Worm (Caenorhabditis elegans) whole organism, young adult: ENCODE measurements around the gene ckc-1.
A peak's percentile ranks its signal among the peaks of the same experiment; 100 is the strongest.

Source experiments
- B0035.1 ChIP-seq: sonication (generic microtip); optimal IDR thresholded peaks from 2 replicates; lab custom pipeline; 2016; ENCODE audit warnings: missing genetic modification characterization, mild to moderate bottlenecking, missing compliant biosample characterization, missing genotype, missing genetic modification reagents
- B0336.3 ChIP-seq: fragments of 200-800 bp; sonication (Bioruptor generic); IDR thresholded peaks from 2 replicates; pipeline ENCODE4 v1.3.6; 2022; ENCODE audit warnings: missing genetic modification characterization, missing compliant biosample characterization
- F10E7.11 ChIP-seq: sonication (generic microtip); optimal IDR thresholded peaks from 2 replicates; lab custom pipeline; 2017; ENCODE audit warnings: mild to moderate bottlenecking, missing genetic modification characterization, moderate library complexity, missing compliant biosample characterization
- F22D6.2 ChIP-seq: sonication (generic microtip); optimal IDR thresholded peaks from 2 replicates; lab custom pipeline; 2016; ENCODE audit warnings: mild to moderate bottlenecking, missing genetic modification characterization, missing compliant biosample characterization
- F33H1.4 ChIP-seq: fragments of 200-800 bp; sonication (Bioruptor generic); IDR thresholded peaks from 2 replicates; pipeline ENCODE4 v1.3.6; 2022; ENCODE audit warnings: missing genetic modification reagents, missing genetic modification characterization, missing compliant biosample characterization
- F49E8.2 ChIP-seq: sonication (generic microtip); optimal IDR thresholded peaks from 3 replicates; lab custom pipeline; 2017; ENCODE audit warnings: missing genetic modification characterization, mild to moderate bottlenecking, missing compliant biosample characterization, antibody characterized with exemption, moderate library complexity; ENCODE audit not compliant: insufficient read depth
- F52B5.7 ChIP-seq: sonication (generic microtip); optimal IDR thresholded peaks from 2 replicates; lab custom pipeline; 2016; ENCODE audit warnings: mild to moderate bottlenecking, missing genetic modification characterization, missing compliant biosample characterization
- F55B11.4 ChIP-seq: sonication (generic microtip); optimal IDR thresholded peaks from 2 replicates; lab custom pipeline; 2016; ENCODE audit warnings: missing compliant biosample characterization, missing genetic modification characterization, borderline replicate concordance; ENCODE audit not compliant: insufficient read depth
- K12H6.12 ChIP-seq: fragments of 200-800 bp; sonication (Bioruptor generic); optimal IDR thresholded peaks from 2 replicates; lab custom pipeline; 2018; ENCODE audit warnings: mild to moderate bottlenecking, missing genetic modification characterization, missing compliant biosample characterization
- akir-1 ChIP-seq: fragments of 200-800 bp; sonication (Bioruptor generic); optimal IDR thresholded peaks from 2 replicates; lab custom pipeline; 2018; ENCODE audit warnings: mild to moderate bottlenecking, missing genetic modification characterization, moderate library complexity, missing compliant biosample characterization
- bed-1 ChIP-seq: fragments of 200-800 bp; sonication (Bioruptor generic); IDR thresholded peaks from 2 replicates; pipeline ENCODE4 v1.3.6; 2022; ENCODE audit warnings: missing genetic modification reagents, missing genetic modification characterization, missing compliant biosample characterization
- ceh-100 ChIP-seq: fragments of 200-800 bp; sonication (Bioruptor generic); IDR thresholded peaks from 2 replicates; pipeline ENCODE4 v1.3.6; 2022; ENCODE audit warnings: missing genetic modification reagents, missing genetic modification characterization, missing compliant biosample characterization
- ceh-79 ChIP-seq: sonication (generic microtip); optimal IDR thresholded peaks from 2 replicates; lab custom pipeline; 2017; ENCODE audit warnings: mild to moderate bottlenecking, missing genetic modification characterization, missing compliant biosample characterization
- die-1 ChIP-seq: sonication (generic microtip); optimal IDR thresholded peaks from 2 replicates; lab custom pipeline; 2016; ENCODE audit warnings: missing genotype, mild to moderate bottlenecking, missing genetic modification characterization, missing compliant biosample characterization
- dox-1 ChIP-seq: fragments of 200-800 bp; sonication (Bioruptor generic); IDR thresholded peaks from 2 replicates; pipeline ENCODE4 v1.3.6; 2022; ENCODE audit warnings: missing genetic modification reagents, missing genetic modification characterization, missing compliant biosample characterization
- efl-1 ChIP-seq: fragments of 150-350 bp; optimal IDR thresholded peaks from 2 replicates; lab custom pipeline; 2014; ENCODE audit warnings: missing biosample characterization, missing genetic modification reagents, missing genetic modification characterization
- egl-18 ChIP-seq: fragments of 200-800 bp; sonication (Bioruptor generic); IDR thresholded peaks from 2 replicates; pipeline ENCODE4 v1.3.6; 2022; ENCODE audit warnings: missing genetic modification reagents, missing genetic modification characterization, missing compliant biosample characterization
- egl-44 ChIP-seq: fragments of 200-800 bp; sonication (Bioruptor generic); IDR thresholded peaks from 2 replicates; pipeline ENCODE4 v1.3.6; 2022; ENCODE audit warnings: missing genetic modification reagents, missing genetic modification characterization, missing compliant biosample characterization
- ets-4 ChIP-seq: fragments of 200-800 bp; sonication (Bioruptor generic); optimal IDR thresholded peaks from 2 replicates; lab custom pipeline; 2018; ENCODE audit warnings: mild to moderate bottlenecking, missing genetic modification characterization, missing compliant biosample characterization
- fkh-3 ChIP-seq: sonication (generic microtip); optimal IDR thresholded peaks from 2 replicates; lab custom pipeline; 2016; ENCODE audit warnings: mild to moderate bottlenecking, missing genetic modification characterization, missing compliant biosample characterization
- hlh-12 ChIP-seq: sonication (generic microtip); optimal IDR thresholded peaks from 2 replicates; lab custom pipeline; 2016; ENCODE audit warnings: missing genetic modification characterization, missing compliant biosample characterization
- lag-1 ChIP-seq: fragments of 200-800 bp; sonication (Bioruptor generic); IDR thresholded peaks from 2 replicates; pipeline ENCODE4 v1.3.6; 2022; ENCODE audit warnings: missing genetic modification reagents, missing genetic modification characterization, missing compliant biosample characterization
- let-526 ChIP-seq: fragments of 200-800 bp; sonication (Bioruptor generic); IDR thresholded peaks from 2 replicates; pipeline ENCODE4 v1.3.6; 2022; ENCODE audit warnings: missing genetic modification reagents, missing genetic modification characterization, missing compliant biosample characterization
- let-607 ChIP-seq, 2 experiments: fragments of 200-800 bp in 1 of 2; sonication (Bioruptor generic) in 1 of 2; sonication (generic microtip) in 1 of 2; optimal IDR thresholded peaks; 2 replicates each; lab custom pipeline; 2016 to 2018; ENCODE audit warnings: mild to moderate bottlenecking in 2 of 2, missing compliant biosample characterization in 2 of 2, missing genetic modification characterization in 2 of 2, moderate library complexity in 2 of 2, missing genotype in 1 of 2
- lin-35 ChIP-seq, 3 experiments: fragments of 150-350 bp in 2 of 3; sonication (generic microtip) in 1 of 3; optimal IDR thresholded peaks; 2 replicates each; lab custom pipeline; 2014 to 2018; ENCODE audit warnings: missing biosample characterization in 3 of 3, missing genetic modification characterization in 3 of 3, missing genetic modification reagents in 3 of 3
- lin-54 ChIP-seq: fragments of 200-800 bp; sonication (Bioruptor generic); optimal IDR thresholded peaks from 2 replicates; lab custom pipeline; 2018; ENCODE audit warnings: mild to moderate bottlenecking, missing genetic modification characterization, missing compliant biosample characterization
- lir-1 ChIP-seq: fragments of 200-800 bp; sonication (Bioruptor generic); conservative IDR thresholded peaks from 2 replicates; pipeline ENCODE4 v1.3.6; 2022; ENCODE audit warnings: missing genetic modification reagents, missing genetic modification characterization, missing compliant biosample characterization
- lsy-27 ChIP-seq: sonication (generic microtip); optimal IDR thresholded peaks from 2 replicates; lab custom pipeline; 2017; ENCODE audit warnings: missing genetic modification characterization, mild to moderate bottlenecking, missing compliant biosample characterization, antibody characterized with exemption, missing genotype, borderline replicate concordance; ENCODE audit not compliant: insufficient read depth
- madf-10 ChIP-seq: sonication (generic microtip); optimal IDR thresholded peaks from 2 replicates; lab custom pipeline; 2016; ENCODE audit warnings: mild to moderate bottlenecking, missing genetic modification characterization, missing compliant biosample characterization
- mes-4 ChIP-seq: sonication (generic microtip); optimal IDR thresholded peaks from 2 replicates; lab custom pipeline; 2016; ENCODE audit warnings: missing genotype, missing genetic modification characterization, missing compliant biosample characterization
- mxl-1 ChIP-seq: sonication (generic microtip); optimal IDR thresholded peaks from 2 replicates; lab custom pipeline; 2016; ENCODE audit warnings: missing genetic modification characterization, missing compliant biosample characterization
- nfya-2 ChIP-seq: fragments of 200-800 bp; sonication (Bioruptor generic); IDR thresholded peaks from 2 replicates; pipeline ENCODE4 v1.3.6; 2022; ENCODE audit warnings: missing genetic modification reagents, missing genetic modification characterization, missing compliant biosample characterization
- nhr-80 ChIP-seq: sonication (generic microtip); optimal IDR thresholded peaks from 2 replicates; lab custom pipeline; 2016; ENCODE audit warnings: missing genetic modification characterization, missing compliant biosample characterization
- pbrm-1 ChIP-seq: fragments of 200-800 bp; sonication (Bioruptor generic); IDR thresholded peaks from 2 replicates; pipeline ENCODE4 v1.3.6; 2022; ENCODE audit warnings: missing genetic modification reagents, missing genetic modification characterization, missing compliant biosample characterization
- rec-8 ChIP-seq, 2 experiments: sonication (generic microtip); optimal IDR thresholded peaks; 2 replicates each; lab custom pipeline; 2016; ENCODE audit warnings: mild to moderate bottlenecking in 2 of 2, missing genetic modification characterization in 2 of 2, missing genetic modification reagents in 2 of 2, missing genotype in 2 of 2, missing biosample characterization in 1 of 2, missing compliant biosample characterization in 1 of 2, moderate library complexity in 1 of 2
- rpc-1 ChIP-seq, 2 experiments: fragments of 150-350 bp in 1 of 2; sonication (generic microtip) in 1 of 2; optimal IDR thresholded peaks; 2 replicates each; lab custom pipeline; 2014 to 2018; ENCODE audit warnings: missing biosample characterization in 1 of 2, missing genetic modification characterization in 1 of 2, missing genetic modification reagents in 1 of 2, missing genotype in 1 of 2
- sdz-38 ChIP-seq: sonication (generic microtip); optimal IDR thresholded peaks from 2 replicates; lab custom pipeline; 2016; ENCODE audit warnings: missing genotype, missing genetic modification characterization, missing compliant biosample characterization
- tbp1 ChIP-seq: fragments of 200-800 bp; sonication (Bioruptor generic); optimal IDR thresholded peaks from 2 replicates; lab custom pipeline; 2018; ENCODE audit warnings: mild to moderate bottlenecking, missing genetic modification characterization, missing compliant biosample characterization
- zim-3 ChIP-seq: sonication (generic microtip); optimal IDR thresholded peaks from 2 replicates; lab custom pipeline; 2017; ENCODE audit warnings: mild to moderate bottlenecking, missing genetic modification characterization, moderate library complexity, missing compliant biosample characterization
- ztf-18 ChIP-seq: sonication (generic microtip); optimal IDR thresholded peaks from 2 replicates; lab custom pipeline; 2016; ENCODE audit warnings: missing genotype, mild to moderate bottlenecking, missing genetic modification characterization, missing compliant biosample characterization
- ztf-26 ChIP-seq: sonication (generic microtip); optimal IDR thresholded peaks from 2 replicates; lab custom pipeline; 2017; ENCODE audit warnings: missing genetic modification characterization, missing compliant biosample characterization
- ztf-28 ChIP-seq: fragments of 200-800 bp; sonication (Bioruptor generic); IDR thresholded peaks from 2 replicates; pipeline ENCODE4 v1.3.6; 2022; ENCODE audit warnings: missing genetic modification reagents, missing genetic modification characterization, missing compliant biosample characterization

Gene ckc-1

DNA sequence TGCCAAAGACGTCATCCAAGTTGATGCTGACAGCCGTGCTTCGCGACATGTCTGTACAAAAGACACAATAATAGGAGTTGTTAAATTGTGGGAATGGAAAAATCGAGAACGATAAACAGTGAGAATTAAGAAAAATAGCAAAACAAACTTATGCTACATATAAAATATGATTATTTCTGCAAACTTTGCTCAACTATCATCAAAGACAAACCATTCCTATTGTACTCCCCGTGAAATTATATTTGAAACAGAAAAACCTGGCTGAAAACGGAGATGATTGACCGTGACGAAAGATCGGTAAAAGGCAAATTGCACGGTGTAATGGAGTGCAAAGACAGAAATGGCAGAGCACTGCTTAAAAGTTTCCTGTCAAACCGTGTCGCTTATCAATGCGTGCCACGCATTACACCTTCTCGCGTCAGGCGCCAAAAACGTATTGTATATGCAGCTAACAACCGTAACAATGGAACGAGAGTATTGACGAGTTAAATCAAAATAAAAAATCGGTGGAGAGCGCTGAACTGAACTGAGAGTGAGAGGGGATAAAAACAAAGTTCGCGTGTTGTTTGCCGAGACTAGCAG is 34.7 kb downstream of the ckc-1 start, which contains the start of gene C18B2.5:
C18B2.5 (minus strand) TSS at position 51 of the 582 bp plus-strand sequence.
- TF ChIP-seq lir-1 (GFP tag; lab: Robert Waterston, UW) (no peak), egl-18 (GFP tag; lab: Robert Waterston, UW) (no peak), nhr-80 (tag; lab: Kevin White, UChicago) (peak; percentile 98), F10E7.11 (no peak), madf-10 (tag; lab: Kevin White, UChicago) (no peak), ets-4 (GFP tag; lab: Kevin White, UChicago) (peak; percentile 80), ztf-26 (tag; lab: Kevin White, UChicago) (no peak), bed-1 (GFP tag; lab: Robert Waterston, UW) (no peak), akir-1 (GFP tag; lab: Kevin White, UChicago) (no peak), let-607 (tag; optimal IDR thresholded peaks at IDR 0.05; lab: Kevin White, UChicago) (peak; percentile 19 to 82), let-526 (GFP tag; lab: Robert Waterston, UW) (peak; percentile 74), dox-1 (GFP tag; lab: Robert Waterston, UW) (peak; percentile 74)

DNA sequence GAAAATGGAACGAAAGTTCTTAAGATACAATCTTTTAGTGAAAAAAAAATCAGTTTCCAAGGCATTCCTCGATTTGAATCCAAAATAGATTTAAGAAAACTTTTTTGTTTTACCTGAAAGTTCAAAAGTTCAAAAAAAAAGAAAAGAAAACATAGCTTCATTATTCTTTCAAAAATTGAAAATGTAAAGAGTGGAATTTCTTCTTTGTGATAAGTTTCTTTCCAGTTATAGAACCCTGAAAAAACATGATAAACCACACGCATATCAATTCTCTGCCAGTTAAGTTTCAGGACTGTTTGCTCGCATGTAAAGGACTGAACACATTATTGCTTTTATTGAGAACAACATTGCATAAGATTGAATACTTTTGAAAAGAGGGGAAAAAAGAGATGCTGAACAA is 35.3 kb downstream of the ckc-1 start:
- TF ChIP-seq bed-1 (GFP tag; lab: Robert Waterston, UW) (no peak), sdz-38 (tag; lab: Kevin White, UChicago) (no peak), nfya-2 (GFP tag; lab: Robert Waterston, UW) (no peak), lin-35 (GFP tag; optimal IDR thresholded peaks at IDR 0.05; lab: Kevin White, UChicago) (no peak), F55B11.4 (no peak), tbp1 (GFP tag; lab: Kevin White, UChicago) (no peak), ztf-18 (no peak), K12H6.12 (tag; lab: Kevin White, UChicago) (no peak), die-1 (tag; lab: Kevin White, UChicago) (no peak), nhr-80 (tag; lab: Kevin White, UChicago) (no peak), lir-1 (GFP tag; lab: Robert Waterston, UW) (no peak), F22D6.2 (tag; lab: Kevin White, UChicago) (no peak), zim-3 (tag; lab: Kevin White, UChicago) (no peak), efl-1 (GFP tag; lab: Kevin White, UChicago) (no peak), lsy-27 (tag; lab: Kevin White, UChicago) (no peak), lag-1 (GFP tag; lab: Robert Waterston, UW) (no peak), mes-4 (tag; lab: Kevin White, UChicago) (no peak), akir-1 (GFP tag; lab: Kevin White, UChicago) (no peak)

DNA sequence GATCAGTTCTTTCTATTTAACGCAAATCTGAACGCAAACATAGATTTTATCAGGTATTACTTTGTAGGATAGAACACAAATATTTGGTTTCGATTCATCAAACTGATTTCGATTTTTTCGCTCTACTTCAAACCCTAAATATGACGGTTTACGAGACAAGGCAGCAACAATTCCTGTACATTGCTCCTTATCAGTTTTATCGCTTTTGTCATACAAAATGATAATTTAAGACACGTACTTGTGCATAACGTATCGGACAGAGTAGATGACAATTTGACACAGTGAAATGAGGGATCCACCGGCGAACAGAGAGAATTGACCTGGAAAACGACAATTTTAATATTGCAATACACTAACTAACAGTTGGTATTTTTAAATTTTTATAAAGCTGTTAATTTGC is 37.3 kb downstream of the ckc-1 start:
- TF ChIP-seq nhr-80 (tag; lab: Kevin White, UChicago) (peak; percentile 83), let-607 (tag; optimal IDR thresholded peaks at IDR 0.05; lab: Kevin White, UChicago) (peak; percentile 13 to 21), zim-3 (tag; lab: Kevin White, UChicago) (no peak), F49E8.2 (no peak)

DNA sequence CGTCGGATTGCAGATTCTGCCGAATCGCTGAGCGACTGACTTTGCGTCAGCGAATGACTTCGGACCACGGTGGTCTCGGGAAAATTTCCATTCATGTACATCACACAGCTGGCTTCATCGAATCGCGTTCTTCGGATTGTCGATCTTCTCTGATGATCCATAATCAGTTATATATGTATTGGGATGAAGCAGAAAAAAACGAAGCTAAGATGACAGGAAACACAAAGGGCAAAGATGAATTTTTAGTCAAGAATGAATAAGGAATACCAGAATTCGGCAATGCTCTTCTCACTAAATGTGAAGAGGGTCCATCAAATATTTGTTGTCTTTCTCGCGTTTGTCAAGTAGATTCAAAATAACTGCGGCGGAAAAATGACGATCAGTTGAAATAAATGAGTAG is 40.8 kb downstream of the ckc-1 start, which contains the start of gene del-9:
del-9 (minus strand) TSS at position 101 of the 400 bp plus-strand sequence.
- TF ChIP-seq ceh-100 (GFP tag; lab: Robert Waterston, UW) (no peak), ztf-26 (tag; lab: Kevin White, UChicago) (no peak), lin-54 (GFP tag; lab: Kevin White, UChicago) (no peak), rpc-1 (optimal IDR thresholded peaks at IDR 0.05; lab: Kevin White, UChicago) (no peak), rpc-1 (tag; optimal IDR thresholded peaks at IDR 0.05; lab: Kevin White, UChicago) (no peak), B0336.3 (GFP tag; lab: Robert Waterston, UW) (no peak), egl-44 (GFP tag; lab: Robert Waterston, UW) (no peak), efl-1 (GFP tag; lab: Kevin White, UChicago) (no peak), fkh-3 (tag; lab: Kevin White, UChicago) (no peak), K12H6.12 (tag; lab: Kevin White, UChicago) (no peak), mxl-1 (tag; lab: Kevin White, UChicago) (no peak), ztf-28 (GFP tag; lab: Robert Waterston, UW) (no peak), B0035.1 (tag; lab: Kevin White, UChicago) (no peak), F33H1.4 (GFP tag; lab: Robert Waterston, UW) (no peak), lir-1 (GFP tag; lab: Robert Waterston, UW) (no peak), rec-8 (tag; optimal IDR thresholded peaks at IDR 0.05; lab: Kevin White, UChicago) (no peak), pbrm-1 (GFP tag; lab: Robert Waterston, UW) (no peak), F52B5.7 (no peak), hlh-12 (tag; lab: Kevin White, UChicago) (no peak), ceh-79 (tag; lab: Kevin White, UChicago) (no peak)
